Worm (Caenorhabditis elegans) whole organism, L1 larva: ENCODE data around the gene rab-19.

ENCODE experiments used
- alr-1 ChIP-seq: fragments of 200-800 bp; sonication (Bioruptor generic); optimal IDR thresholded peaks from 2 replicates; lab custom pipeline; 2018; ENCODE audit warnings: borderline replicate concordance, mild to moderate bottlenecking, missing genetic modification characterization, missing compliant biosample characterization
- ama-1 ChIP-seq: fragments of 150-350 bp; optimal IDR thresholded peaks from 2 replicates; lab custom pipeline; 2014
- ceh-82 ChIP-seq, 3 experiments: fragments of 150-350 bp in 1 of 3; sonication (generic microtip) in 2 of 3; optimal IDR thresholded peaks; 2 replicates each; lab custom pipeline; 2014 to 2017; ENCODE audit warnings: missing biosample characterization in 3 of 3, missing genetic modification characterization in 3 of 3
- lin-13 ChIP-seq: fragments of 150-350 bp; optimal IDR thresholded peaks from 2 replicates; lab custom pipeline; 2014; ENCODE audit warnings: missing biosample characterization, missing genetic modification reagents, missing genetic modification characterization
- mdl-1 ChIP-seq, 2 experiments: fragments of 150-350 bp; optimal IDR thresholded peaks; 2 replicates each; lab custom pipeline; 2014 to 2017; ENCODE audit warnings: missing biosample characterization in 2 of 2, missing genetic modification characterization in 2 of 2, inconsistent platforms in 1 of 2
- mep-1 ChIP-seq: fragments of 150-350 bp; optimal IDR thresholded peaks from 2 replicates; lab custom pipeline; 2014; ENCODE audit warnings: missing biosample characterization, missing genetic modification characterization
- nhr-76 ChIP-seq: sonication (generic microtip); optimal IDR thresholded peaks from 2 replicates; lab custom pipeline; 2017; ENCODE audit warnings: missing biosample characterization, missing genetic modification characterization
- nhr-77 ChIP-seq: fragments of 150-350 bp; optimal IDR thresholded peaks from 2 replicates; lab custom pipeline; 2014; ENCODE audit warnings: missing biosample characterization, missing genetic modification characterization
- unc-62 ChIP-seq: fragments of 150-350 bp; optimal IDR thresholded peaks from 2 replicates; lab custom pipeline; 2014; ENCODE audit warnings: missing biosample characterization, missing genetic modification reagents, missing genetic modification characterization
- zip-4 ChIP-seq: fragments of 200-800 bp; sonication (Bioruptor generic); optimal IDR thresholded peaks from 2 replicates; lab custom pipeline; 2018; ENCODE audit warnings: mild to moderate bottlenecking, missing genetic modification characterization, moderate library complexity, missing compliant biosample characterization
- ztf-4 ChIP-seq: fragments of 150-350 bp; optimal IDR thresholded peaks from 2 replicates; lab custom pipeline; 2014; ENCODE audit warnings: missing biosample characterization, missing genetic modification characterization

ce11 chrIV:13408018-13408417 is 23.8 kb upstream of the rab-19 start, which contains the start of gene Y62E10A.19:
- no peak for TF ChIP-seq unc-62
- TF ChIP-seq mep-1: no peak
- no peak for TF ChIP-seq zip-4
- no peak for TF ChIP-seq nhr-76 (tag; lab: Kevin White, UChicago)
- no peak for TF ChIP-seq ama-1 (lab: Kevin White, UChicago)
- no peak for TF ChIP-seq alr-1 (tag; lab: Kevin White, UChicago)
- TF ChIP-seq mdl-1 (tag; optimal IDR thresholded peaks at IDR 0.05; lab: Kevin White, UChicago): no peak
- TF ChIP-seq ztf-4 (tag; lab: Kevin White, UChicago): no peak
- no peak for TF ChIP-seq nhr-77 (tag; lab: Kevin White, UChicago)
- no peak for TF ChIP-seq lin-13 (GFP tag; lab: Kevin White, UChicago)
- no peak for TF ChIP-seq ceh-82 (tag; optimal IDR thresholded peaks at IDR 0.05; lab: Kevin White, UChicago)
